Fruit fly (Drosophila melanogaster) whole organism, wandering third instar larva: ENCODE measurements around the gene ara.

ENCODE experiments used
- CG9705 ChIP-seq: fragments of 200-800 bp; sonication (Bioruptor generic); optimal IDR thresholded peaks from 2 replicates; lab custom pipeline; 2018; ENCODE audit warnings: missing biosample characterization, mild to moderate bottlenecking, missing genetic modification characterization
- Dfd ChIP-seq: fragments of >200 bp; optimal IDR thresholded peaks from 2 replicates; lab custom pipeline; 2017; ENCODE audit warnings: missing biosample characterization, missing genetic modification characterization
- Hr78 ChIP-seq: fragments of >200 bp; optimal IDR thresholded peaks from 2 replicates; lab custom pipeline; 2017; ENCODE audit warnings: missing biosample characterization, missing genetic modification characterization
- Myc ChIP-seq: fragments of >200 bp; optimal IDR thresholded peaks from 2 replicates; lab custom pipeline; 2017
- dmrt93B ChIP-seq: fragments of 200-800 bp; sonication (Bioruptor generic); optimal IDR thresholded peaks from 2 replicates; lab custom pipeline; 2018; ENCODE audit warnings: missing biosample characterization, mild to moderate bottlenecking, missing genetic modification characterization
- usp ChIP-seq: fragments of >200 bp; optimal IDR thresholded peaks from 2 replicates; lab custom pipeline; 2017; ENCODE audit warnings: missing biosample characterization, missing genetic modification characterization

DNA sequence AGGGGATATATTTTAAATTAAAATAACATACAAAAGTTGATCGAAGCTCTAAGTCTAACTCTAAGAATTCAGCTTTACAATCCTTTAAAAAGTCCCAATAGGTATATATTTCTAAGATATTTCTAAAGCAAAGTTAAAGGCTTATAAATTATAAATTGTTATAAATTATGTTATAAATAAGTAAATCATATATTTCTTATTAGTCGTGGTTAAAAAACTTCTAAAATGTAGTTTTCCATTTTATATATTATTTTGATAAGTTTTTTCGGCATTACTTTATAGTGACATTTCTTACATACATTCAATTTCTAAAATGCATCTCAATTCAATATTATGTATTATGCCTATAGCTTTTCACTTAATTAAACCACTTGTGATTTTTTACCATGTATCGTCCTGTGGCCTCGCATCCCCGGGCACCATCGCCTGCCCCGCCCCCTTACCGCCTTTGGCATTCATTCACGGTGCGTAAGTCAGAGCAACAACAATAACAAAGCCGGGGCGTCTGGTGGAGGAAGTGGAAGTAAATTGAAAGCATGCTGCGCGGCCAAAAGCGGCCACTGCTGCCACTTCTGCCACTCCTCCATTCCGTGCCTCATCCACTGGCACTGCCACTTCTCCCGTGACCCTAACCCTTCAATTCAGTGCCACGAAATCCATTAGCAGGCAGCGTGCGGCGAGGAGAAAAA, 58.6 kb downstream of the ara start:
- TF ChIP-seq Dfd (GFP tag; lab: Kevin White, UChicago), result no peak
- TF ChIP-seq CG9705 (GFP tag; lab: Kevin White, UChicago), result no peak
- TF ChIP-seq usp, result no peak
- TF ChIP-seq Myc, result no peak
- TF ChIP-seq dmrt93B, result no peak
- no peak for TF ChIP-seq Hr78 (GFP tag; lab: Kevin White, UChicago)
